Worm (Caenorhabditis elegans) whole organism, young adult: ENCODE data around the gene tpa-1.
A peak's percentile ranks its signal among the peaks of the same experiment; 100 is the strongest.

ENCODE experiments used
- B0261.1 ChIP-seq: sonication (generic microtip); optimal IDR thresholded peaks from 2 replicates; lab custom pipeline; 2016; ENCODE audit warnings: mild to moderate bottlenecking, missing genetic modification characterization, moderate library complexity, missing compliant biosample characterization
- C17E4.6 ChIP-seq: fragments of 200-800 bp; sonication (Bioruptor generic); IDR thresholded peaks from 2 replicates; pipeline ENCODE4 v1.3.6; 2022; ENCODE audit warnings: missing genetic modification reagents, missing genetic modification characterization, missing compliant biosample characterization
- F23B12.7 ChIP-seq: sonication (generic microtip); optimal IDR thresholded peaks from 2 replicates; lab custom pipeline; 2017; ENCODE audit warnings: missing genetic modification characterization, mild to moderate bottlenecking, missing compliant biosample characterization, antibody characterized with exemption, moderate library complexity; ENCODE audit not compliant: insufficient read depth
- F52B5.7 ChIP-seq: sonication (generic microtip); optimal IDR thresholded peaks from 2 replicates; lab custom pipeline; 2016; ENCODE audit warnings: mild to moderate bottlenecking, missing genetic modification characterization, missing compliant biosample characterization
- K11D2.4 ChIP-seq: fragments of 200-800 bp; sonication (Bioruptor generic); IDR thresholded peaks from 2 replicates; pipeline ENCODE4 v1.3.6; 2022; ENCODE audit warnings: missing genetic modification reagents, missing genetic modification characterization, missing compliant biosample characterization
- K12H6.12 ChIP-seq: fragments of 200-800 bp; sonication (Bioruptor generic); optimal IDR thresholded peaks from 2 replicates; lab custom pipeline; 2018; ENCODE audit warnings: mild to moderate bottlenecking, missing genetic modification characterization, missing compliant biosample characterization
- attf-3 ChIP-seq: fragments of 200-800 bp; sonication (Bioruptor generic); conservative IDR thresholded peaks from 2 replicates; pipeline ENCODE4 v1.3.6; 2022; ENCODE audit warnings: missing genetic modification reagents, missing genetic modification characterization, missing compliant biosample characterization
- ceh-100 ChIP-seq: fragments of 200-800 bp; sonication (Bioruptor generic); IDR thresholded peaks from 2 replicates; pipeline ENCODE4 v1.3.6; 2022; ENCODE audit warnings: missing genetic modification reagents, missing genetic modification characterization, missing compliant biosample characterization
- ceh-27 ChIP-seq: fragments of 200-800 bp; sonication (Bioruptor generic); optimal IDR thresholded peaks from 2 replicates; lab custom pipeline; 2018; ENCODE audit warnings: mild to moderate bottlenecking, missing genetic modification characterization, moderate library complexity, missing compliant biosample characterization
- ceh-91 ChIP-seq: fragments of 200-800 bp; sonication (Bioruptor generic); IDR thresholded peaks from 2 replicates; pipeline ENCODE4 v1.3.6; 2022; ENCODE audit warnings: missing genetic modification reagents, missing genetic modification characterization, missing compliant biosample characterization
- chd-7 ChIP-seq: sonication (generic microtip); optimal IDR thresholded peaks from 2 replicates; lab custom pipeline; 2016; ENCODE audit warnings: mild to moderate bottlenecking, missing genetic modification characterization, moderate library complexity, missing compliant biosample characterization
- dox-1 ChIP-seq: fragments of 200-800 bp; sonication (Bioruptor generic); IDR thresholded peaks from 2 replicates; pipeline ENCODE4 v1.3.6; 2022; ENCODE audit warnings: missing genetic modification reagents, missing genetic modification characterization, missing compliant biosample characterization
- efl-1 ChIP-seq: fragments of 150-350 bp; optimal IDR thresholded peaks from 2 replicates; lab custom pipeline; 2014; ENCODE audit warnings: missing biosample characterization, missing genetic modification reagents, missing genetic modification characterization
- egrh-3 ChIP-seq: fragments of 200-800 bp; sonication (Bioruptor generic); IDR thresholded peaks from 2 replicates; pipeline ENCODE4 v1.3.6; 2022; ENCODE audit warnings: missing genetic modification reagents, missing genetic modification characterization, missing compliant biosample characterization
- hmg-1.2 ChIP-seq: fragments of 200-800 bp; sonication (Bioruptor generic); IDR thresholded peaks from 2 replicates; pipeline ENCODE4 v1.3.6; 2022; ENCODE audit warnings: missing genetic modification reagents, missing genetic modification characterization, missing compliant biosample characterization
- hmg-20 ChIP-seq: fragments of 200-800 bp; sonication (Bioruptor generic); IDR thresholded peaks from 2 replicates; pipeline ENCODE4 v1.3.6; 2022; ENCODE audit warnings: missing genetic modification reagents, missing genetic modification characterization, missing compliant biosample characterization
- lag-1 ChIP-seq: fragments of 200-800 bp; sonication (Bioruptor generic); IDR thresholded peaks from 2 replicates; pipeline ENCODE4 v1.3.6; 2022; ENCODE audit warnings: missing genetic modification reagents, missing genetic modification characterization, missing compliant biosample characterization
- let-607 ChIP-seq, 2 experiments: fragments of 200-800 bp in 1 of 2; sonication (Bioruptor generic) in 1 of 2; sonication (generic microtip) in 1 of 2; optimal IDR thresholded peaks; 2 replicates each; lab custom pipeline; 2016 to 2018; ENCODE audit warnings: mild to moderate bottlenecking in 2 of 2, missing compliant biosample characterization in 2 of 2, missing genetic modification characterization in 2 of 2, moderate library complexity in 2 of 2, missing genotype in 1 of 2
- lin-35 ChIP-seq, 3 experiments: fragments of 150-350 bp in 2 of 3; sonication (generic microtip) in 1 of 3; optimal IDR thresholded peaks; 2 replicates each; lab custom pipeline; 2014 to 2018; ENCODE audit warnings: missing biosample characterization in 3 of 3, missing genetic modification characterization in 3 of 3, missing genetic modification reagents in 3 of 3
- lin-54 ChIP-seq: fragments of 200-800 bp; sonication (Bioruptor generic); optimal IDR thresholded peaks from 2 replicates; lab custom pipeline; 2018; ENCODE audit warnings: mild to moderate bottlenecking, missing genetic modification characterization, missing compliant biosample characterization
- lsl-1 ChIP-seq: fragments of 200-800 bp; sonication (Bioruptor generic); optimal IDR thresholded peaks from 2 replicates; lab custom pipeline; 2018; ENCODE audit warnings: mild to moderate bottlenecking, missing genetic modification characterization, moderate library complexity, missing compliant biosample characterization
- madf-6 ChIP-seq: fragments of 200-800 bp; sonication (Bioruptor generic); IDR thresholded peaks from 2 replicates; pipeline ENCODE4 v1.3.6; 2022; ENCODE audit warnings: missing genetic modification reagents, missing genetic modification characterization, missing compliant biosample characterization
- mcd-1 ChIP-seq: fragments of 200-800 bp; sonication (Bioruptor generic); IDR thresholded peaks from 2 replicates; pipeline ENCODE4 v1.3.6; 2022; ENCODE audit warnings: missing genetic modification reagents, missing genetic modification characterization, missing compliant biosample characterization
- mxl-1 ChIP-seq: sonication (generic microtip); optimal IDR thresholded peaks from 2 replicates; lab custom pipeline; 2016; ENCODE audit warnings: missing genetic modification characterization, missing compliant biosample characterization
- nfya-1 ChIP-seq: sonication (generic microtip); optimal IDR thresholded peaks from 2 replicates; lab custom pipeline; 2017; ENCODE audit warnings: antibody characterized with exemption, missing compliant biosample characterization, missing genetic modification characterization, borderline replicate concordance; ENCODE audit not compliant: insufficient read depth
- nhr-80 ChIP-seq: sonication (generic microtip); optimal IDR thresholded peaks from 2 replicates; lab custom pipeline; 2016; ENCODE audit warnings: missing genetic modification characterization, missing compliant biosample characterization
- pbrm-1 ChIP-seq: fragments of 200-800 bp; sonication (Bioruptor generic); IDR thresholded peaks from 2 replicates; pipeline ENCODE4 v1.3.6; 2022; ENCODE audit warnings: missing genetic modification reagents, missing genetic modification characterization, missing compliant biosample characterization
- repo-1 ChIP-seq: sonication (generic microtip); optimal IDR thresholded peaks from 2 replicates; lab custom pipeline; 2017; ENCODE audit warnings: mild to moderate bottlenecking, missing genetic modification characterization, missing compliant biosample characterization
- rpc-1 ChIP-seq, 2 experiments: fragments of 150-350 bp in 1 of 2; sonication (generic microtip) in 1 of 2; optimal IDR thresholded peaks; 2 replicates each; lab custom pipeline; 2014 to 2018; ENCODE audit warnings: missing biosample characterization in 1 of 2, missing genetic modification characterization in 1 of 2, missing genetic modification reagents in 1 of 2, missing genotype in 1 of 2
- snpc-1.3 ChIP-seq: sonication (generic microtip); optimal IDR thresholded peaks from 2 replicates; lab custom pipeline; 2017; ENCODE audit warnings: missing genetic modification characterization, mild to moderate bottlenecking, missing compliant biosample characterization, antibody characterized with exemption, moderate library complexity, missing genotype, missing genetic modification reagents; ENCODE audit not compliant: insufficient read depth
- zim-3 ChIP-seq: sonication (generic microtip); optimal IDR thresholded peaks from 2 replicates; lab custom pipeline; 2017; ENCODE audit warnings: mild to moderate bottlenecking, missing genetic modification characterization, moderate library complexity, missing compliant biosample characterization
- ztf-22 ChIP-seq: fragments of 200-800 bp; sonication (Bioruptor generic); optimal IDR thresholded peaks from 2 replicates; lab custom pipeline; 2018; ENCODE audit warnings: mild to moderate bottlenecking, missing genetic modification characterization, moderate library complexity, missing compliant biosample characterization
- ztf-26 ChIP-seq: sonication (generic microtip); optimal IDR thresholded peaks from 2 replicates; lab custom pipeline; 2017; ENCODE audit warnings: missing genetic modification characterization, missing compliant biosample characterization

Gene tpa-1

DNA sequence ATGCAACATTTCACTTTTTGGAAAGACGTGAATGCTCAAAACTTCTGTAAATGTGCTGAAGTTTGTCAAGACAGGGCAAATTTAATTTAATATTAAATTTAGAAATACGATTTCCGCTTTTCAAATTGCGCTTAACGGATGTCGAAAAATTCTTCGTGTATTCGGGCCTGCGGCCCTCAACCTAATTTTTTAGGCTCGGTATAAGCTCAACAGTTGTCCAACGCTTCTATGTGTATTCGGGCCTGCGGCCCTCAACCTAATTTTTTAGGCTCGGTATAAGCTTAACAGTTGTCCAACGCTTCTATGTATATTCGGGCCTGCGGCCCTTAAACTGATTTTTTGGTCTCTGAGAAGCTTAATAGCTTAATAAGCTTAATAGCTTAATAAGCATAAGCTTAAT lies 27.0 kb downstream of the tpa-1 start (continued):
- TF ChIP-seq F52B5.7 (tag; lab: Kevin White, UChicago) (no peak), zim-3 (tag; lab: Kevin White, UChicago) (no peak), pbrm-1 (GFP tag; lab: Robert Waterston, UW) (0 out of 2 replicates have a peak, but pooled peaks have one; percentile 31), chd-7 (tag; lab: Kevin White, UChicago) (no peak), lin-35 (GFP tag; optimal IDR thresholded peaks at IDR 0.05; lab: Kevin White, UChicago) (no peak)
- TF ChIP-seq, all 124 proteins: peak for 11

ce11 chrIV:119792-120191 lies 28.0 kb downstream of the tpa-1 start:
- no peak for TF ChIP-seq lag-1 (GFP tag; lab: Robert Waterston, UW)
- TF ChIP-seq F23B12.7 (tag; lab: Kevin White, UChicago) = no peak
- peak; percentile 13; the same call in 1 of the 2 replicates for TF ChIP-seq madf-6 (GFP tag; lab: Robert Waterston, UW)
- TF ChIP-seq let-607 (tag; optimal IDR thresholded peaks at IDR 0.05; lab: Kevin White, UChicago) = no peak
- TF ChIP-seq mxl-1 (tag; lab: Kevin White, UChicago) = no peak
- no peak for TF ChIP-seq hmg-20 (GFP tag; lab: Robert Waterston, UW)
- TF ChIP-seq dox-1 (GFP tag; lab: Robert Waterston, UW) = peak; percentile 60
- TF ChIP-seq repo-1 (tag; lab: Kevin White, UChicago) = no peak
- no peak for TF ChIP-seq nfya-1 (tag; lab: Kevin White, UChicago)
- peak; percentile 100 for TF ChIP-seq zim-3 (tag; lab: Kevin White, UChicago)
- TF ChIP-seq B0261.1 (tag; lab: Kevin White, UChicago) = no peak
- no peak for TF ChIP-seq ztf-22 (GFP tag; lab: Kevin White, UChicago)
- no peak for TF ChIP-seq rpc-1 (optimal IDR thresholded peaks at IDR 0.05; lab: Kevin White, UChicago)
- TF ChIP-seq rpc-1 (tag; optimal IDR thresholded peaks at IDR 0.05; lab: Kevin White, UChicago) = no peak
- no peak for TF ChIP-seq ceh-100 (GFP tag; lab: Robert Waterston, UW)

- TF ChIP-seq ztf-26 (tag; lab: Kevin White, UChicago) (no peak), mcd-1 (GFP tag; lab: Robert Waterston, UW) (0 out of 2 replicates have a peak, but pooled peaks have one; percentile 23)
- TF ChIP-seq, all 124 proteins: peak for 1
Measured at ce11 chrIV:121607-122006, 29.8 kb downstream of the tpa-1 start, which contains the start of gene tut-1. tut-1 (minus strand) TSS chrIV:121707.

ce11 chrIV:122877-123657 lies 31.3 kb downstream of the tpa-1 start:
- TF ChIP-seq zim-3 (tag; lab: Kevin White, UChicago) (peak; percentile 91), egrh-3 (GFP tag; lab: Robert Waterston, UW) (peak; percentile 82; the same call in 1 of the 2 replicates)

DNA sequence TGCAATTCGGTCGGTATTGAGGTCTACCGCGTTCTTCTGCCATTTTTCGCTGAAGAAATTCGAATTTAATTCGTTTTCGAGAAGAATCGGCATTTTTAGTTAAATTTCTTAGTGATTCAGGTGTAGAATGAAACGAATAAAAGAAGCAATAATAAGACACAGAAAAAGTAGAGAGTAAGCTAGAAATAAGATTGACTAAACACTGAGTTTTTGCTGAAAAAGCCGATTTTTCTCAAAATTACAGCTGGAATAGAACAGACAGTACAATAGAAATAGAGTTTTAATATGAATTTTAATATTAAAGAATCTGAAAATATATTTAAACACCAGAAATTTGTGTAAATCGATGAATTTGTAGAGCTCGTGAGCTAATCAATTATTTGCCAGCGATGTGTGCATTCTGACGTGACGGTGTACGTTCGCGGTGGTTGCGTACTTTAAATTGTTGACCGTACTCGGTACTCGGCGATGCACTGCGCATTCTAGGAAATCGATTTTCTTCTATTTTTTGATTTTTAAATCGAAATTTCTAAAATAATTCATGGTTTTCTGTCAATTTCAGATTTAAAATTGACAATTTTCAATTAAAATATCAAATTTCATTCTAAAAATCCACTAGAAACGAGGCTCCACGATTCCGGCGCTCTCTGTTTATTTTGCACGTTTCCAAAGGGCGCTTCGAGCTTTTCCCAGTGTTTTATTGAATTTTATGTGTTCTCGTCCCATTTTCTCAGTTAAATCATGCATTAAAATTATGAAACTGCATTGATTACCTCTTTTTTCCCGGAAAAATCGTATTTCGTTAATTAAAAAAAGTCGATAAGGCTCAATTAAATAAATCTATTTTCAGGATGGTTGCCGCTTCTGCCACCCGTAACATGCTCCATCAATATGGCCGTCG lies 34.4 kb downstream of the tpa-1 start, which contains the start of the genes grld-1 and cox-6C:
Gene grld-1 (minus strand): TSS at position 51 of the 901 bp plus-strand sequence.
Gene cox-6C (plus strand): TSS at position 851 of the 901 bp plus-strand sequence.
- TF ChIP-seq lin-54 (GFP tag; lab: Kevin White, UChicago) = peak; percentile 47
- TF ChIP-seq dox-1 (GFP tag; lab: Robert Waterston, UW) = peak; percentile 64
- no peak for TF ChIP-seq K11D2.4 (GFP tag; lab: Robert Waterston, UW)
- TF ChIP-seq snpc-1.3 (tag; lab: Kevin White, UChicago) = peak; percentile 25
- no peak for TF ChIP-seq F52B5.7 (tag; lab: Kevin White, UChicago)
- TF ChIP-seq hmg-1.2 (GFP tag; lab: Robert Waterston, UW) = peak; percentile 41; the same call in 1 of the 2 replicates
- TF ChIP-seq attf-3 (GFP tag; lab: Robert Waterston, UW) = peak; percentile 92
- no peak for TF ChIP-seq mxl-1 (tag; lab: Kevin White, UChicago)
- TF ChIP-seq nhr-80 (tag; lab: Kevin White, UChicago) = peak; percentile 0
- TF ChIP-seq C17E4.6 (GFP tag; lab: Robert Waterston, UW) = no peak
- peak; percentile 57 for TF ChIP-seq K12H6.12 (tag; lab: Kevin White, UChicago)
- TF ChIP-seq madf-6 (GFP tag; lab: Robert Waterston, UW) = peak; percentile 37; the same call in 1 of the 2 replicates
- peak; percentile 2 for TF ChIP-seq efl-1
- peak; percentile 42 for TF ChIP-seq F23B12.7 (tag; lab: Kevin White, UChicago)
- TF ChIP-seq lin-35 (GFP tag; optimal IDR thresholded peaks at IDR 0.05; lab: Kevin White, UChicago) = peak in 1 of 3 experiments; percentile 41
- TF ChIP-seq ceh-27 (GFP tag; lab: Kevin White, UChicago) = peak; percentile 0
- no peak for TF ChIP-seq ceh-91 (GFP tag; lab: Robert Waterston, UW)
- TF ChIP-seq lsl-1 = peak; percentile 81
